Fruit fly (Drosophila melanogaster) Kc167 (cell line): ENCODE measurements around the gene CG1951.

Source experiments
- Sin3A ChIP-seq: fragments of >200 bp; optimal IDR thresholded peaks from 2 replicates; lab custom pipeline; 2018; ENCODE audit warnings: missing external identifiers
- h ChIP-seq: fragments of >200 bp; optimal IDR thresholded peaks from 3 replicates; lab custom pipeline; 2018; ENCODE audit warnings: missing external identifiers
- psq ChIP-seq: fragments of >200 bp; optimal IDR thresholded peaks from 2 replicates; lab custom pipeline; 2017; ENCODE audit warnings: missing external identifiers
- ttk ChIP-seq: sonication (Bioruptor generic); optimal IDR thresholded peaks from 2 replicates; lab custom pipeline; 2017; ENCODE audit warnings: missing external identifiers

dm6 chr3R:29076609-29077008, 49.6 kb downstream of the CG1951 start:
- no peak for TF ChIP-seq Sin3A (lab: Kevin White, UChicago)
- no peak for TF ChIP-seq h (lab: Kevin White, UChicago)
- TF ChIP-seq ttk (lab: Kevin White, UChicago), result no peak
- no peak for TF ChIP-seq psq
